Fruit fly (Drosophila melanogaster): Measurements from ENCODE around the gene CG42692.

- TF ChIP-seq CG10631 (GFP tag; optimal IDR thresholded peaks at IDR 0.05) (no peak), esn (GFP tag; optimal IDR thresholded peaks at IDR 0.05) (no peak), CG15336 (GFP tag; IDR thresholded peaks at IDR 0.05) (no peak), Sox14 (GFP tag; optimal IDR thresholded peaks at IDR 0.05) (no peak), Hr39 (GFP tag; optimal IDR thresholded peaks at IDR 0.05) (no peak), CG6854 (GFP tag; optimal IDR thresholded peaks at IDR 0.05) (no peak), CG9139 (GFP tag; optimal IDR thresholded peaks at IDR 0.05) (no peak), Met (GFP tag; optimal IDR thresholded peaks at IDR 0.05) (no peak), fkh (GFP tag; optimal IDR thresholded peaks at IDR 0.05) (no peak), Gug (GFP tag; IDR thresholded peaks at IDR 0.05) (no peak)
Measured at dm6 chr2L:14019654-14020053, 11.8 kb downstream of the CG42692 start.
